Worm (Caenorhabditis elegans) whole organism, L2 larva: ENCODE data around the gene C48B4.12.

ENCODE experiments used
- C34F6.9 ChIP-seq: fragments of 150-350 bp; optimal IDR thresholded peaks from 2 replicates; lab custom pipeline; 2014; ENCODE audit warnings: missing biosample characterization, missing genetic modification characterization
- F13H6.1 ChIP-seq: sonication (generic microtip); optimal IDR thresholded peaks from 2 replicates; lab custom pipeline; 2016; ENCODE audit warnings: missing genetic modification characterization, missing compliant biosample characterization
- R02D3.7 ChIP-seq: fragments of 150-350 bp; optimal IDR thresholded peaks from 2 replicates; lab custom pipeline; 2014; ENCODE audit warnings: missing biosample characterization, missing genetic modification characterization
- Y55F3AM.14 ChIP-seq: fragments of 200-800 bp; sonication (Bioruptor generic); optimal IDR thresholded peaks from 2 replicates; lab custom pipeline; 2018; ENCODE audit warnings: mild to moderate bottlenecking, missing genetic modification characterization, missing compliant biosample characterization
- ZK546.5 ChIP-seq: sonication (generic microtip); optimal IDR thresholded peaks from 2 replicates; lab custom pipeline; 2017; ENCODE audit warnings: missing biosample characterization, missing genetic modification characterization
- alr-1 ChIP-seq: fragments of 150-350 bp; optimal IDR thresholded peaks from 2 replicates; lab custom pipeline; 2014; ENCODE audit warnings: missing biosample characterization, missing genetic modification characterization
- aly-2 ChIP-seq: fragments of 150-350 bp; optimal IDR thresholded peaks from 2 replicates; lab custom pipeline; 2014; ENCODE audit warnings: missing biosample characterization, missing genetic modification characterization
- ama-1 ChIP-seq: fragments of 150-350 bp; optimal IDR thresholded peaks from 2 replicates; lab custom pipeline; 2018; ENCODE audit warnings: inconsistent platforms
- blmp-1 ChIP-seq: sonication (generic microtip); optimal IDR thresholded peaks from 2 replicates; lab custom pipeline; 2017; ENCODE audit warnings: missing genetic modification characterization, mild to moderate bottlenecking, missing compliant biosample characterization, antibody characterized with exemption, moderate library complexity; ENCODE audit not compliant: insufficient read depth
- ceh-16 ChIP-seq: fragments of 150-350 bp; optimal IDR thresholded peaks from 2 replicates; lab custom pipeline; 2014; ENCODE audit warnings: missing biosample characterization, missing genetic modification characterization
- ceh-82 ChIP-seq: fragments of 150-350 bp; optimal IDR thresholded peaks from 2 replicates; lab custom pipeline; 2014; ENCODE audit warnings: missing biosample characterization, missing genetic modification characterization
- crh-2 ChIP-seq: sonication (generic microtip); optimal IDR thresholded peaks from 2 replicates; lab custom pipeline; 2017; ENCODE audit warnings: missing biosample characterization, missing genetic modification characterization
- dmd-4 ChIP-seq: sonication (generic microtip); optimal IDR thresholded peaks from 2 replicates; lab custom pipeline; 2017; ENCODE audit warnings: missing biosample characterization, missing genetic modification characterization
- egl-27 ChIP-seq: sonication (generic microtip); optimal IDR thresholded peaks from 3 replicates; lab custom pipeline; 2017; ENCODE audit warnings: missing biosample characterization, missing genetic modification reagents, missing genetic modification characterization
- elt-1 ChIP-seq: fragments of 150-350 bp; optimal IDR thresholded peaks from 2 replicates; lab custom pipeline; 2014; ENCODE audit warnings: missing biosample characterization, missing genetic modification characterization
- elt-3 ChIP-seq: sonication (generic microtip); optimal IDR thresholded peaks from 2 replicates; lab custom pipeline; 2017; ENCODE audit warnings: missing biosample characterization, missing genetic modification characterization
- fos-1 ChIP-seq: fragments of 150-350 bp; optimal IDR thresholded peaks from 2 replicates; lab custom pipeline; 2014; ENCODE audit warnings: missing biosample characterization, missing genetic modification characterization
- gmeb-1 ChIP-seq: fragments of 150-350 bp; optimal IDR thresholded peaks from 2 replicates; lab custom pipeline; 2014; ENCODE audit warnings: missing biosample characterization, missing genetic modification characterization
- lin-11 ChIP-seq: fragments of 150-350 bp; sonication (generic microtip); optimal IDR thresholded peaks from 2 replicates; lab custom pipeline; 2014; ENCODE audit warnings: missing biosample characterization, missing genetic modification characterization, inconsistent platforms, mixed read lengths
- lin-13 ChIP-seq: fragments of 150-350 bp; optimal IDR thresholded peaks from 2 replicates; lab custom pipeline; 2014; ENCODE audit warnings: missing biosample characterization, missing genetic modification reagents, missing genetic modification characterization
- lin-39 ChIP-seq: fragments of 150-350 bp; optimal IDR thresholded peaks from 2 replicates; lab custom pipeline; 2014; ENCODE audit warnings: missing biosample characterization, missing genetic modification reagents, missing genetic modification characterization
- lsy-2 ChIP-seq, 2 experiments: fragments of 150-350 bp in 1 of 2; sonication (generic microtip) in 1 of 2; optimal IDR thresholded peaks; 2 replicates each; lab custom pipeline; 2014 to 2017; ENCODE audit warnings: missing biosample characterization in 2 of 2, missing genetic modification characterization in 2 of 2
- mab-5 ChIP-seq: fragments of 150-350 bp; optimal IDR thresholded peaks from 2 replicates; lab custom pipeline; 2014; ENCODE audit warnings: missing biosample characterization, missing genetic modification characterization
- mbf-1 ChIP-seq: sonication (generic microtip); optimal IDR thresholded peaks from 2 replicates; lab custom pipeline; 2017; ENCODE audit warnings: missing biosample characterization, missing genetic modification characterization
- mdl-1 ChIP-seq, 2 experiments: fragments of 150-350 bp in 1 of 2; sonication (generic microtip) in 1 of 2; optimal IDR thresholded peaks; 2 replicates each; lab custom pipeline; 2017; ENCODE audit warnings: missing biosample characterization in 2 of 2, missing genetic modification characterization in 2 of 2
- nhr-10 ChIP-seq: sonication (generic microtip); optimal IDR thresholded peaks from 2 replicates; lab custom pipeline; 2017; ENCODE audit warnings: missing biosample characterization, missing genetic modification characterization
- nhr-11 ChIP-seq: fragments of 150-350 bp; optimal IDR thresholded peaks from 2 replicates; lab custom pipeline; 2014; ENCODE audit warnings: missing biosample characterization, missing genetic modification characterization
- nhr-12 ChIP-seq: fragments of 150-350 bp; optimal IDR thresholded peaks from 2 replicates; lab custom pipeline; 2014; ENCODE audit warnings: missing biosample characterization, missing genetic modification characterization
- nhr-129 ChIP-seq: fragments of 150-350 bp; optimal IDR thresholded peaks from 2 replicates; lab custom pipeline; 2014; ENCODE audit warnings: missing biosample characterization, missing genetic modification characterization
- nhr-21 ChIP-seq: fragments of 150-350 bp; optimal IDR thresholded peaks from 2 replicates; lab custom pipeline; 2014; ENCODE audit warnings: missing biosample characterization, missing genetic modification characterization
- nhr-23 ChIP-seq: fragments of 150-350 bp; optimal IDR thresholded peaks from 2 replicates; lab custom pipeline; 2014; ENCODE audit warnings: missing biosample characterization, missing genetic modification reagents, missing genetic modification characterization
- nhr-237 ChIP-seq: fragments of 150-350 bp; optimal IDR thresholded peaks from 2 replicates; lab custom pipeline; 2014; ENCODE audit warnings: missing biosample characterization, missing genetic modification characterization
- nhr-25 ChIP-seq: fragments of 150-350 bp; sonication (generic microtip); optimal IDR thresholded peaks from 3 replicates; lab custom pipeline; 2014; ENCODE audit warnings: missing biosample characterization, missing genetic modification characterization
- nhr-6 ChIP-seq: fragments of 150-350 bp; optimal IDR thresholded peaks from 2 replicates; lab custom pipeline; 2014; ENCODE audit warnings: missing biosample characterization, missing genetic modification characterization
- nhr-77 ChIP-seq: fragments of 150-350 bp; optimal IDR thresholded peaks from 2 replicates; lab custom pipeline; 2014; ENCODE audit warnings: missing biosample characterization, missing genetic modification characterization
- peb-1 ChIP-seq: fragments of 150-350 bp; optimal IDR thresholded peaks from 2 replicates; lab custom pipeline; 2014; ENCODE audit warnings: missing biosample characterization, missing genetic modification characterization
- sem-4 ChIP-seq: fragments of 150-350 bp; optimal IDR thresholded peaks from 2 replicates; lab custom pipeline; 2014; ENCODE audit warnings: missing biosample characterization, missing genetic modification reagents, missing genetic modification characterization
- skn-1 ChIP-seq: sonication (generic microtip); optimal IDR thresholded peaks from 2 replicates; lab custom pipeline; 2017; ENCODE audit warnings: missing biosample characterization, missing genetic modification characterization
- sma-3 ChIP-seq: sonication (generic microtip); optimal IDR thresholded peaks from 2 replicates; lab custom pipeline; 2016; ENCODE audit warnings: missing genetic modification reagents, missing genetic modification characterization, missing compliant biosample characterization
- sma-9 ChIP-seq, 2 experiments: fragments of 150-350 bp in 1 of 2; sonication (generic microtip) in 1 of 2; optimal IDR thresholded peaks; 2 replicates each; lab custom pipeline; 2014 to 2016; ENCODE audit warnings: missing genetic modification characterization in 2 of 2, mild to moderate bottlenecking in 1 of 2, missing biosample characterization in 1 of 2, missing compliant biosample characterization in 1 of 2, missing genetic modification reagents in 1 of 2, moderate library complexity in 1 of 2
- snpc-4 ChIP-seq: fragments of 150-350 bp; optimal IDR thresholded peaks from 2 replicates; lab custom pipeline; 2014; ENCODE audit warnings: missing biosample characterization, missing genetic modification characterization
- unc-39 ChIP-seq: fragments of 150-350 bp; optimal IDR thresholded peaks from 2 replicates; lab custom pipeline; 2014; ENCODE audit warnings: missing biosample characterization, missing genetic modification characterization
- unc-55 ChIP-seq: fragments of 150-350 bp; sonication (generic microtip); optimal IDR thresholded peaks from 3 replicates; lab custom pipeline; 2014; ENCODE audit warnings: missing biosample characterization, missing genetic modification reagents, missing genetic modification characterization
- unc-62 ChIP-seq: fragments of 150-350 bp; optimal IDR thresholded peaks from 2 replicates; lab custom pipeline; 2014; ENCODE audit warnings: missing biosample characterization, missing genetic modification reagents, missing genetic modification characterization
- zag-1 ChIP-seq: fragments of 150-350 bp; optimal IDR thresholded peaks from 2 replicates; lab custom pipeline; 2014; ENCODE audit warnings: missing biosample characterization, missing genetic modification characterization
- ztf-1 ChIP-seq: fragments of 200-800 bp; sonication (Bioruptor generic); conservative IDR thresholded peaks from 2 replicates; pipeline ENCODE4 v1.3.6; 2022; ENCODE audit warnings: missing genetic modification characterization, missing compliant biosample characterization
- ztf-11 ChIP-seq: sonication (generic microtip); optimal IDR thresholded peaks from 2 replicates; lab custom pipeline; 2017; ENCODE audit warnings: missing biosample characterization, missing genetic modification characterization
- ztf-4 ChIP-seq: fragments of 150-350 bp; optimal IDR thresholded peaks from 2 replicates; lab custom pipeline; 2014; ENCODE audit warnings: missing biosample characterization, missing genetic modification characterization

Gene C48B4.12

DNA sequence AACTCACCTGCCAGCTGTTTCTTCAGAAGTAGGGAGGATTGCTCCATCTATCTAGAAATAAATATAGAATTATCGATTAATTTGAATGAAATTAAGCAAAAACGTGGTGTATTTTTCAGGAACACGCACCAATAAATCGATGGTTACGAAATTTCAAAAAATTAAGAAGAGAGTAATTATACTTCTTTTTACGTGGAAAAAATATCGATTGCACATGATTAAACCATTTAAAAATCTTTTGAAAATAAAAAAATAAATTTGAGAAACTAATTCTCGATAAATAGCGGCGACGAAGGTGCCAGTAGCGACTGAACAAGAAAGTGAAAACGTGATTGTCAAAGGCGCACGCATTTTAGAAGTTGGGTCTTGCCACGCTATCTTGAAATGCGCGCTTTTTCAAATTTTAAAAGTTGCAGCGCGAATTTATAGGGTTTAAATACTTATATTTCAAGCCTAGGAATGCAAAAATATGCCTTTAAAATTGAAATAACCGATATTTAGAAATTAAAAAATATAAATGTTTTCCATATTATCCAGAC is 34.0 kb downstream of the C48B4.12 start, which contains the start of gene ubc-7:
TSS of gene ubc-7 (minus strand) at position 51 of the 539 bp plus-strand sequence.
- peak; percentile 70 for TF ChIP-seq sma-3
- no peak for TF ChIP-seq Y55F3AM.14 (GFP tag; lab: Kevin White, UChicago)
- TF ChIP-seq egl-27 = no peak
- TF ChIP-seq nhr-6 (tag; lab: Kevin White, UChicago) = peak; percentile 67
- peak; percentile 85 for TF ChIP-seq crh-2
- TF ChIP-seq lin-13 (GFP tag; lab: Kevin White, UChicago) = peak; percentile 87
- no peak for TF ChIP-seq unc-62 (GFP tag; lab: Kevin White, UChicago)
- TF ChIP-seq gmeb-1 (tag; lab: Kevin White, UChicago) = peak; percentile 98
- no peak for TF ChIP-seq unc-39 (tag; lab: Kevin White, UChicago)
- no peak for TF ChIP-seq nhr-10 (tag; lab: Kevin White, UChicago)
- peak; percentile 97 for TF ChIP-seq blmp-1
- peak; percentile 81 for TF ChIP-seq sma-9 (GFP tag; optimal IDR thresholded peaks at IDR 0.05; lab: Kevin White, UChicago)
- no peak for TF ChIP-seq sma-9 (tag; optimal IDR thresholded peaks at IDR 0.05; lab: Kevin White, UChicago)
- peak; percentile 74 for TF ChIP-seq mab-5
- TF ChIP-seq snpc-4 (tag; lab: Kevin White, UChicago) = peak; percentile 39
- TF ChIP-seq elt-3 (tag; lab: Kevin White, UChicago) = no peak
- peak; percentile 84 for TF ChIP-seq nhr-21
- peak; percentile 88 for TF ChIP-seq nhr-25
- TF ChIP-seq lsy-2 (tag; optimal IDR thresholded peaks at IDR 0.05; lab: Kevin White, UChicago) = peak; percentile 61 to 92
- no peak for TF ChIP-seq nhr-11
- TF ChIP-seq unc-55 (GFP tag; lab: Kevin White, UChicago) = peak; percentile 95
- peak; percentile 83 for TF ChIP-seq C34F6.9
- TF ChIP-seq nhr-12 = no peak
- peak; percentile 60 for TF ChIP-seq skn-1 (tag; lab: Kevin White, UChicago)
- TF ChIP-seq fos-1 (tag; lab: Kevin White, UChicago) = peak; percentile 50
- TF ChIP-seq zag-1 (tag; lab: Kevin White, UChicago) = no peak
- TF ChIP-seq ceh-16 (tag; lab: Kevin White, UChicago) = no peak
- no peak for TF ChIP-seq mbf-1
- no peak for TF ChIP-seq lin-39 (tag; lab: Kevin White, UChicago)
- TF ChIP-seq mdl-1 (tag; optimal IDR thresholded peaks at IDR 0.05; lab: Kevin White, UChicago) = peak in 1 of 2 experiments; percentile 72
- TF ChIP-seq nhr-77 = no peak
- peak; percentile 78 for TF ChIP-seq nhr-129 (tag; lab: Kevin White, UChicago)
- no peak for TF ChIP-seq ztf-1 (GFP tag; lab: Robert Waterston, UW)
- TF ChIP-seq dmd-4 = no peak
- TF ChIP-seq peb-1 = no peak
- no peak for TF ChIP-seq nhr-237 (tag; lab: Kevin White, UChicago)
- peak; percentile 59 for TF ChIP-seq sem-4 (tag; lab: Kevin White, UChicago)
- peak; percentile 57 for TF ChIP-seq ztf-4
- TF ChIP-seq ZK546.5 = peak; percentile 26
- TF ChIP-seq aly-2 (tag; lab: Kevin White, UChicago) = no peak
- peak; percentile 20 for TF ChIP-seq R02D3.7 (tag; lab: Kevin White, UChicago)
- no peak for TF ChIP-seq nhr-23 (tag; lab: Kevin White, UChicago)
- TF ChIP-seq ztf-11 (tag; lab: Kevin White, UChicago) = no peak
- peak; percentile 81 for TF ChIP-seq lin-11
- no peak for TF ChIP-seq alr-1
- peak; percentile 85 for TF ChIP-seq ama-1 (lab: Kevin White, UChicago)
- TF ChIP-seq elt-1 (tag; lab: Kevin White, UChicago) = no peak
- peak; percentile 64 for TF ChIP-seq F13H6.1 (tag; lab: Kevin White, UChicago)
- TF ChIP-seq ceh-82 (tag; lab: Kevin White, UChicago) = peak; percentile 24
